Fruit fly (Drosophila melanogaster) whole organism, embryonic: ENCODE measurements around the gene CG32147.

Source experiments
- Awh ChIP-seq: fragments of 200-800 bp; sonication (Bioruptor generic); IDR thresholded peaks from 2 replicates; pipeline ENCODE4, ENCODE4 v1.3.6; 2022; ENCODE audit warnings: missing biosample characterization, missing genetic modification characterization
- Bdp1 ChIP-seq: fragments of 200-800 bp; sonication (Bioruptor generic); optimal IDR thresholded peaks from 3 replicates; lab custom pipeline; 2016; ENCODE audit warnings: missing biosample characterization, missing genetic modification characterization
- Bteb2 ChIP-seq: fragments of 200-800 bp; sonication (Bioruptor generic); optimal IDR thresholded peaks from 2 replicates; lab custom pipeline; 2016; ENCODE audit warnings: missing biosample characterization, missing genetic modification characterization
- CG10366 ChIP-seq: fragments of 200-800 bp; sonication (Bioruptor generic); IDR thresholded peaks from 2 replicates; pipeline ENCODE4 v1.3.6; 2022; ENCODE audit warnings: missing biosample characterization, missing genetic modification characterization
- CG10543 ChIP-seq: fragments of 200-800 bp; sonication (Bioruptor generic); optimal IDR thresholded peaks from 3 replicates; lab custom pipeline; 2017; ENCODE audit warnings: missing biosample characterization, mild to moderate bottlenecking, missing genetic modification characterization, moderate library complexity
- CG10979 ChIP-seq: fragments of 200-800 bp; sonication (Bioruptor generic); optimal IDR thresholded peaks from 2 replicates; lab custom pipeline; 2018; ENCODE audit warnings: missing biosample characterization, mild to moderate bottlenecking, missing genetic modification characterization, moderate library complexity
- CG11560 ChIP-seq: fragments of 200-800 bp; sonication (Bioruptor generic); IDR thresholded peaks from 3 replicates; pipeline ENCODE4 v1.3.6; 2022; ENCODE audit warnings: missing biosample characterization, missing genetic modification characterization
- CG12155 ChIP-seq: fragments of 200-800 bp; sonication (Bioruptor generic); optimal IDR thresholded peaks from 3 replicates; lab custom pipeline; 2016; ENCODE audit warnings: missing biosample characterization, missing genetic modification characterization
- CG13424 ChIP-seq: fragments of 200-800 bp; sonication (Bioruptor generic); optimal IDR thresholded peaks from 2 replicates; lab custom pipeline; 2019; ENCODE audit warnings: missing biosample characterization, mild to moderate bottlenecking, missing genetic modification characterization, moderate library complexity
- CG14441 ChIP-seq: fragments of 200-800 bp; sonication (Bioruptor generic); IDR thresholded peaks from 2 replicates; pipeline ENCODE4 v1.3.6; 2022; ENCODE audit warnings: missing biosample characterization, missing genetic modification characterization
- CG15269 ChIP-seq: fragments of 200-800 bp; sonication (Bioruptor generic); optimal IDR thresholded peaks from 2 replicates; lab custom pipeline; 2018; ENCODE audit warnings: missing biosample characterization, mild to moderate bottlenecking, missing genetic modification characterization, moderate library complexity
- CG15514 ChIP-seq: fragments of 200-800 bp; sonication (Bioruptor generic); optimal IDR thresholded peaks from 3 replicates; lab custom pipeline; 2017; ENCODE audit warnings: missing biosample characterization, missing genetic modification characterization, mild to moderate bottlenecking, moderate library complexity, missing genetic modification reagents
- CG15601 ChIP-seq: fragments of 200-800 bp; sonication (Bioruptor generic); optimal IDR thresholded peaks from 3 replicates; lab custom pipeline; 2019; ENCODE audit warnings: missing biosample characterization, mild to moderate bottlenecking, missing genetic modification characterization, moderate library complexity
- CG31365 ChIP-seq: fragments of 200-800 bp; sonication (Bioruptor generic); optimal IDR thresholded peaks from 2 replicates; lab custom pipeline; 2018; ENCODE audit warnings: missing biosample characterization, mild to moderate bottlenecking, missing genetic modification characterization
- CG6765 ChIP-seq: fragments of 200-800 bp; sonication (Bioruptor generic); optimal IDR thresholded peaks from 3 replicates; lab custom pipeline; 2017; ENCODE audit warnings: missing biosample characterization, mild to moderate bottlenecking, missing genetic modification characterization
- CG7271 ChIP-seq: fragments of 200-800 bp; sonication (Bioruptor generic); optimal IDR thresholded peaks from 2 replicates; lab custom pipeline; 2018; ENCODE audit warnings: missing biosample characterization, mild to moderate bottlenecking, missing genetic modification characterization, moderate library complexity
- CG7786 ChIP-seq: fragments of 200-800 bp; sonication (Bioruptor generic); optimal IDR thresholded peaks from 2 replicates; lab custom pipeline; 2016; ENCODE audit warnings: missing biosample characterization, missing genetic modification characterization
- CG8478 ChIP-seq: fragments of >200 bp; optimal IDR thresholded peaks from 2 replicates; lab custom pipeline; 2018
- CG9437 ChIP-seq: fragments of 200-800 bp; sonication (Bioruptor generic); optimal IDR thresholded peaks from 2 replicates; lab custom pipeline; 2018; ENCODE audit warnings: missing biosample characterization, mild to moderate bottlenecking, missing genetic modification characterization
- CG9727 ChIP-seq: fragments of 200-800 bp; sonication (Bioruptor generic); optimal IDR thresholded peaks from 3 replicates; lab custom pipeline; 2017; ENCODE audit warnings: missing biosample characterization, mild to moderate bottlenecking, missing genetic modification characterization
- CkIIα-i1 ChIP-seq: fragments of 200-800 bp; sonication (Bioruptor generic); IDR thresholded peaks from 2 replicates; pipeline ENCODE4 v1.3.6; 2022; ENCODE audit warnings: missing biosample characterization, missing genetic modification characterization
- Hr78 ChIP-seq, 2 experiments: fragments of 200-800 bp in 1 of 2; fragments of >200 bp in 1 of 2; sonication (Bioruptor generic) in 1 of 2; optimal IDR thresholded peaks; 2 replicates each; lab custom pipeline; 2017 to 2019; ENCODE audit warnings: missing biosample characterization in 2 of 2, missing genetic modification characterization in 2 of 2, mild to moderate bottlenecking in 1 of 2, moderate library complexity in 1 of 2
- Hsf ChIP-seq: fragments of 200-800 bp; sonication (Bioruptor generic); optimal IDR thresholded peaks from 3 replicates; lab custom pipeline; 2016; ENCODE audit warnings: missing biosample characterization, missing genetic modification characterization
- Jarid2 ChIP-seq: fragments of 200-800 bp; sonication (Bioruptor generic); optimal IDR thresholded peaks from 3 replicates; lab custom pipeline; 2017; ENCODE audit warnings: mild to moderate bottlenecking, missing biosample characterization, missing genetic modification reagents, missing genetic modification characterization
- Max ChIP-seq: fragments of 200-800 bp; sonication (Bioruptor generic); optimal IDR thresholded peaks from 2 replicates; lab custom pipeline; 2016; ENCODE audit warnings: missing biosample characterization, mild to moderate bottlenecking, missing genetic modification characterization
- Med ChIP-seq: fragments of 200-800 bp; sonication (Bioruptor generic); peaks from one replicate; lab custom pipeline; 2016; ENCODE audit warnings: missing biosample characterization, missing genetic modification characterization, mild to moderate bottlenecking, inconsistent platforms, moderate library complexity
- Mes4 ChIP-seq: fragments of 200-800 bp; sonication (Bioruptor generic); optimal IDR thresholded peaks from 2 replicates; lab custom pipeline; 2016; ENCODE audit warnings: missing biosample characterization, missing genetic modification characterization
- NFAT ChIP-seq: fragments of 200-800 bp; sonication (Bioruptor generic); IDR thresholded peaks from 2 replicates; pipeline ENCODE4 v1.3.6; 2022; ENCODE audit warnings: missing biosample characterization, missing genetic modification characterization
- Poxn ChIP-seq: fragments of 200-800 bp; sonication (Bioruptor generic); IDR thresholded peaks from 2 replicates; pipeline ENCODE4 v1.3.6; 2022; ENCODE audit warnings: missing biosample characterization, missing genetic modification characterization
- Ravus ChIP-seq: fragments of 200-800 bp; sonication (Bioruptor generic); IDR thresholded peaks from 2 replicates; pipeline ENCODE4 v1.3.6; 2022; ENCODE audit warnings: missing biosample characterization, missing genetic modification characterization
- Sox102F ChIP-seq: fragments of 200-800 bp; sonication (Bioruptor generic); optimal IDR thresholded peaks from 2 replicates; lab custom pipeline; 2018; ENCODE audit warnings: missing biosample characterization, mild to moderate bottlenecking, missing genetic modification characterization, moderate library complexity
- Trl ChIP-seq, 3 experiments: fragments of >200 bp in 2 of 3; fragments of 200-800 bp in 1 of 3; sonication (Bioruptor generic) in 1 of 3; optimal IDR thresholded peaks; 2 replicates in 1 of 3; 3 replicates in 2 of 3; lab custom pipeline; 2016 to 2017; ENCODE audit warnings: missing biosample characterization in 1 of 3, missing genetic modification characterization in 1 of 3
- ab ChIP-seq: fragments of 200-800 bp; sonication (Bioruptor generic); optimal IDR thresholded peaks from 2 replicates; lab custom pipeline; 2016; ENCODE audit warnings: missing biosample characterization, missing genetic modification characterization
- al ChIP-seq: fragments of 200-800 bp; sonication (Bioruptor generic); IDR thresholded peaks from 2 replicates; pipeline ENCODE4 v1.3.6; 2022; ENCODE audit warnings: missing biosample characterization, missing genetic modification characterization
- cato ChIP-seq: fragments of 200-800 bp; sonication (Bioruptor generic); optimal IDR thresholded peaks from 2 replicates; lab custom pipeline; 2016; ENCODE audit warnings: missing biosample characterization, missing genetic modification characterization, borderline replicate concordance
- cg ChIP-seq: fragments of 200-800 bp; sonication (Bioruptor generic); optimal IDR thresholded peaks from 3 replicates; lab custom pipeline; 2019; ENCODE audit warnings: missing biosample characterization, mild to moderate bottlenecking, missing genetic modification characterization, moderate library complexity
- ci ChIP-seq: fragments of 200-800 bp; sonication (Bioruptor generic); IDR thresholded peaks from 3 replicates; pipeline ENCODE4 v1.3.6; 2022; ENCODE audit warnings: missing biosample characterization, missing genetic modification characterization
- croc ChIP-seq: fragments of 200-800 bp; sonication (Bioruptor generic); conservative IDR thresholded peaks from 3 replicates; pipeline ENCODE4 v1.3.6; 2022; ENCODE audit warnings: missing biosample characterization, missing genetic modification characterization
- cwo ChIP-seq: fragments of 200-800 bp; sonication (Bioruptor generic); optimal IDR thresholded peaks from 3 replicates; lab custom pipeline; 2017; ENCODE audit warnings: missing biosample characterization, missing genetic modification characterization, mild to moderate bottlenecking, moderate library complexity, missing genetic modification reagents
- dimm ChIP-seq: fragments of 200-800 bp; sonication (Bioruptor generic); IDR thresholded peaks from 2 replicates; pipeline ENCODE4 v1.3.6; 2022; ENCODE audit warnings: missing biosample characterization, missing genetic modification characterization
- en ChIP-seq: fragments of 200-800 bp; sonication (Bioruptor generic); optimal IDR thresholded peaks from 2 replicates; lab custom pipeline; 2016; ENCODE audit warnings: missing biosample characterization, missing genetic modification characterization
- grau ChIP-seq: fragments of 200-800 bp; optimal IDR thresholded peaks from 3 replicates; lab custom pipeline; 2019; ENCODE audit warnings: missing biosample characterization, mild to moderate bottlenecking, missing genetic modification characterization, moderate library complexity
- gro ChIP-seq: fragments of 200-800 bp; sonication (Bioruptor generic); optimal IDR thresholded peaks from 2 replicates; lab custom pipeline; 2016; ENCODE audit warnings: missing biosample characterization, missing genetic modification characterization
- ken ChIP-seq: fragments of 200-800 bp; sonication (Bioruptor generic); IDR thresholded peaks from 3 replicates; pipeline ENCODE4 v1.3.6; 2022; ENCODE audit warnings: missing biosample characterization, missing genetic modification characterization
- lilli ChIP-seq: fragments of 200-800 bp; sonication (Bioruptor generic); optimal IDR thresholded peaks from 3 replicates; lab custom pipeline; 2016; ENCODE audit warnings: missing biosample characterization, missing genetic modification characterization
- lola ChIP-seq, 3 experiments: fragments of >200 bp in 2 of 3; fragments of 200-800 bp in 1 of 3; sonication (Bioruptor generic) in 1 of 3; optimal IDR thresholded peaks; 2 replicates each; lab custom pipeline; 2017 to 2019; ENCODE audit warnings: missing biosample characterization in 3 of 3, missing genetic modification characterization in 3 of 3, mild to moderate bottlenecking in 1 of 3, moderate library complexity in 1 of 3
- nau ChIP-seq: fragments of 200-800 bp; sonication (Bioruptor generic); optimal IDR thresholded peaks from 3 replicates; lab custom pipeline; 2017; ENCODE audit warnings: missing biosample characterization, mild to moderate bottlenecking, missing genetic modification characterization, missing genetic modification reagents
- pum ChIP-seq: fragments of 200-800 bp; sonication (Bioruptor generic); optimal IDR thresholded peaks from 2 replicates; lab custom pipeline; 2016; ENCODE audit warnings: missing biosample characterization, missing genetic modification characterization
- sisA ChIP-seq: fragments of 200-800 bp; sonication (Bioruptor generic); IDR thresholded peaks from 2 replicates; pipeline ENCODE4 v1.3.6; 2022; ENCODE audit warnings: missing biosample characterization, missing genetic modification characterization
- slbo ChIP-seq: fragments of 200-800 bp; sonication (Bioruptor generic); IDR thresholded peaks from 2 replicates; pipeline ENCODE4 v1.3.6; 2022; ENCODE audit warnings: missing biosample characterization, missing genetic modification characterization
- tap ChIP-seq: fragments of 200-800 bp; optimal IDR thresholded peaks from 3 replicates; lab custom pipeline; 2019; ENCODE audit warnings: missing biosample characterization, mild to moderate bottlenecking, missing genetic modification characterization, moderate library complexity
- usp ChIP-seq: fragments of >200 bp; optimal IDR thresholded peaks from 2 replicates; lab custom pipeline; 2017; ENCODE audit warnings: missing biosample characterization, missing genetic modification characterization

CG32147 gene

DNA sequence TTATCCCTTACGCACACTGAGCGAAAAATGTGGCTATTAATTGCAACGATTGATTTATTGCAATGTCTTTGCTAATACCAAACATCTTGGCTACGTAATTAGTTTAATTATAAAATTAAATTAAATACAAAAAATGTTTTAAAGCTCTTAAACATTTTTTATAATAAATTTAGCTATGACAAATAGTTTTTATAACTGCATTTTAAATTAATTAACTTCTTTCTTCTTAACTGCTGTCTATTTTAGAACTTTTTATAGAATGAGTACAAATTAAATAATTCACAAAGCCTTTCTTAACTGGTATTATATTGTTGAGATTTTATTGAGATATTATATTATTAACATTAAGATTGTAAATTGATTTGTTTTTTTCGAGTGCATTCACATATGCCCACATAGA, 31.0 kb upstream of the CG32147 start (continued):
- TF ChIP-seq CG7786 (GFP tag; lab: Kevin White, UChicago) = no peak
- TF ChIP-seq CG10366 (GFP tag; lab: Robert Waterston, UW) = no peak
- TF ChIP-seq NFAT (GFP tag; lab: Robert Waterston, UW) = no peak
- TF ChIP-seq dimm (GFP tag; lab: Robert Waterston, UW) = no peak
- no peak for TF ChIP-seq tap (tag; lab: Kevin White, UChicago)
- no peak for TF ChIP-seq cwo (GFP tag; lab: Kevin White, UChicago)
- no peak for TF ChIP-seq CG12155
- TF ChIP-seq Awh (GFP tag; lab: Robert Waterston, UW) = no peak
- peak; percentile 31 for TF ChIP-seq CG13424
- no peak for TF ChIP-seq CG14441 (GFP tag; lab: Robert Waterston, UW)
- TF ChIP-seq ab = no peak
- TF ChIP-seq Ravus (GFP tag; lab: Robert Waterston, UW) = no peak
- TF ChIP-seq CG10979 (tag; lab: Kevin White, UChicago) = peak; percentile 83
- peak; percentile 56 for TF ChIP-seq grau
- TF ChIP-seq Trl (optimal IDR thresholded peaks at IDR 0.05; lab: Kevin White, UChicago) = no peak
- no peak for TF ChIP-seq Trl (GFP tag; optimal IDR thresholded peaks at IDR 0.05; lab: Kevin White, UChicago)
- peak; percentile 54 for TF ChIP-seq CG9727 (GFP tag; lab: Kevin White, UChicago)
- no peak for TF ChIP-seq sisA (GFP tag; lab: Robert Waterston, UW)
- no peak for TF ChIP-seq nau (GFP tag; lab: Kevin White, UChicago)
- no peak for TF ChIP-seq cg
- TF ChIP-seq Poxn = no peak
- TF ChIP-seq CG10543 (GFP tag; lab: Kevin White, UChicago) = no peak
- TF ChIP-seq usp (GFP tag; lab: Kevin White, UChicago) = no peak
- no peak for TF ChIP-seq cato (GFP tag; lab: Kevin White, UChicago)
- no peak for TF ChIP-seq Med (GFP tag; lab: Kevin White, UChicago)
- no peak for TF ChIP-seq CkIIα-i1
- no peak for TF ChIP-seq pum (GFP tag; lab: Kevin White, UChicago)
- TF ChIP-seq en (GFP tag; lab: Kevin White, UChicago) = no peak
- TF ChIP-seq Max (GFP tag; lab: Kevin White, UChicago) = no peak
- TF ChIP-seq CG7271 (tag; lab: Kevin White, UChicago) = no peak
- TF ChIP-seq CG9437 (GFP tag; lab: Kevin White, UChicago) = peak; percentile 42
- TF ChIP-seq Bdp1 (GFP tag; lab: Kevin White, UChicago) = no peak
- TF ChIP-seq lilli = no peak
- no peak for TF ChIP-seq slbo
- TF ChIP-seq croc (GFP tag; lab: Robert Waterston, UW) = 0 out of 3 replicates have a peak, but pooled peaks have one; percentile 13
- no peak for TF ChIP-seq CG15269 (tag; lab: Kevin White, UChicago)
- no peak for TF ChIP-seq Hsf (GFP tag; lab: Kevin White, UChicago)
- TF ChIP-seq lola (GFP tag; optimal IDR thresholded peaks at IDR 0.05; lab: Kevin White, UChicago) = peak in 1 of 3 experiments; percentile 84
- TF ChIP-seq Jarid2 (GFP tag; lab: Kevin White, UChicago) = no peak
- no peak for TF ChIP-seq Bteb2 (GFP tag; lab: Kevin White, UChicago)
- no peak for TF ChIP-seq CG15514 (GFP tag; lab: Kevin White, UChicago)
- TF ChIP-seq ken (GFP tag; lab: Robert Waterston, UW) = no peak
- no peak for TF ChIP-seq CG31365
- TF ChIP-seq CG11560 (tag; lab: Robert Waterston, UW) = no peak
- TF ChIP-seq CG15601 (tag; lab: Kevin White, UChicago) = peak; percentile 43
- TF ChIP-seq gro (GFP tag; lab: Kevin White, UChicago) = no peak
- TF ChIP-seq al (GFP tag; lab: Robert Waterston, UW) = no peak
- TF ChIP-seq Sox102F (GFP tag; lab: Kevin White, UChicago) = peak; percentile 41
- TF ChIP-seq Hr78 (GFP tag; optimal IDR thresholded peaks at IDR 0.05; lab: Kevin White, UChicago) = peak in 1 of 2 experiments; percentile 20
- no peak for TF ChIP-seq CG8478
- TF ChIP-seq ci = no peak
- TF ChIP-seq CG6765 (GFP tag; lab: Kevin White, UChicago) = no peak
- TF ChIP-seq Mes4 = no peak
